Worm (Caenorhabditis elegans): ENCODE results near the gene F38E9.1.

- TF ChIP-seq rnt-1 (tag; optimal IDR thresholded peaks at IDR 0.05) (no peak), fkh-10 (GFP tag; optimal IDR thresholded peaks at IDR 0.05) (no peak), unc-55 (GFP tag; optimal IDR thresholded peaks at IDR 0.05) (no peak), ceh-22 (tag; optimal IDR thresholded peaks at IDR 0.05) (no peak), ceh-9 (tag; optimal IDR thresholded peaks at IDR 0.05) (no peak), unc-42 (tag; optimal IDR thresholded peaks at IDR 0.05) (no peak), tbx-2 (tag; optimal IDR thresholded peaks at IDR 0.05) (no peak), ama-1 (optimal IDR thresholded peaks at IDR 0.05) (no peak), ahr-1 (tag; optimal IDR thresholded peaks at IDR 0.05) (no peak), syd-9 (tag; optimal IDR thresholded peaks at IDR 0.05) (no peak), elt-2 (tag; optimal IDR thresholded peaks at IDR 0.05) (no peak)
These were observed 13.2 kb downstream of the F38E9.1 start for ce11 chrX:16484043-16484442.
